Worm (Caenorhabditis elegans) whole organism, young adult: ENCODE measurements around the gene T07A9.15.

ENCODE experiments used
- B0035.1 ChIP-seq: sonication (generic microtip); optimal IDR thresholded peaks from 2 replicates; lab custom pipeline; 2016; ENCODE audit warnings: missing genetic modification characterization, mild to moderate bottlenecking, missing compliant biosample characterization, missing genotype, missing genetic modification reagents
- B0336.3 ChIP-seq: fragments of 200-800 bp; sonication (Bioruptor generic); IDR thresholded peaks from 2 replicates; pipeline ENCODE4 v1.3.6; 2022; ENCODE audit warnings: missing genetic modification characterization, missing compliant biosample characterization
- F22D6.2 ChIP-seq: sonication (generic microtip); optimal IDR thresholded peaks from 2 replicates; lab custom pipeline; 2016; ENCODE audit warnings: mild to moderate bottlenecking, missing genetic modification characterization, missing compliant biosample characterization
- F23B12.7 ChIP-seq: sonication (generic microtip); optimal IDR thresholded peaks from 2 replicates; lab custom pipeline; 2017; ENCODE audit warnings: missing genetic modification characterization, mild to moderate bottlenecking, missing compliant biosample characterization, antibody characterized with exemption, moderate library complexity; ENCODE audit not compliant: insufficient read depth
- F33H1.4 ChIP-seq: fragments of 200-800 bp; sonication (Bioruptor generic); IDR thresholded peaks from 2 replicates; pipeline ENCODE4 v1.3.6; 2022; ENCODE audit warnings: missing genetic modification reagents, missing genetic modification characterization, missing compliant biosample characterization
- F57C9.4 ChIP-seq: sonication (generic microtip); optimal IDR thresholded peaks from 2 replicates; lab custom pipeline; 2017; ENCODE audit warnings: mild to moderate bottlenecking, missing genetic modification characterization, missing compliant biosample characterization
- T07F8.4 ChIP-seq: sonication (generic microtip); optimal IDR thresholded peaks from 2 replicates; lab custom pipeline; 2016; ENCODE audit warnings: mild to moderate bottlenecking, missing genetic modification characterization, moderate library complexity, missing compliant biosample characterization
- Y56A3A.18 ChIP-seq: fragments of 200-800 bp; sonication (Bioruptor generic); IDR thresholded peaks from 2 replicates; pipeline ENCODE4 v1.3.6; 2022; ENCODE audit warnings: missing genetic modification reagents, missing genetic modification characterization, missing compliant biosample characterization
- Y79H2A.3 ChIP-seq: fragments of 200-800 bp; sonication (Bioruptor generic); conservative IDR thresholded peaks from 2 replicates; pipeline ENCODE4 v1.3.6; 2022; ENCODE audit warnings: missing genetic modification reagents, missing genetic modification characterization, missing compliant biosample characterization
- Y95B8A.8 ChIP-seq: fragments of 200-800 bp; sonication (Bioruptor generic); IDR thresholded peaks from 2 replicates; pipeline ENCODE4 v1.3.6; 2022; ENCODE audit warnings: missing genetic modification reagents, missing genetic modification characterization, missing compliant biosample characterization
- attf-3 ChIP-seq: fragments of 200-800 bp; sonication (Bioruptor generic); conservative IDR thresholded peaks from 2 replicates; pipeline ENCODE4 v1.3.6; 2022; ENCODE audit warnings: missing genetic modification reagents, missing genetic modification characterization, missing compliant biosample characterization
- attf-5 ChIP-seq: fragments of 200-800 bp; sonication (Bioruptor generic); optimal IDR thresholded peaks from 2 replicates; lab custom pipeline; 2018; ENCODE audit warnings: mild to moderate bottlenecking, missing genetic modification characterization, missing compliant biosample characterization
- bed-2 ChIP-seq: fragments of 200-800 bp; sonication (Bioruptor generic); IDR thresholded peaks from 2 replicates; pipeline ENCODE4 v1.3.6; 2022; ENCODE audit warnings: missing genetic modification reagents, missing genetic modification characterization, missing compliant biosample characterization
- ccch-3 ChIP-seq: fragments of 200-800 bp; sonication (Bioruptor generic); optimal IDR thresholded peaks from 2 replicates; lab custom pipeline; 2018; ENCODE audit warnings: mild to moderate bottlenecking, missing genetic modification characterization, missing compliant biosample characterization
- die-1 ChIP-seq: sonication (generic microtip); optimal IDR thresholded peaks from 2 replicates; lab custom pipeline; 2016; ENCODE audit warnings: missing genotype, mild to moderate bottlenecking, missing genetic modification characterization, missing compliant biosample characterization
- dpl-1 ChIP-seq: fragments of 150-350 bp; optimal IDR thresholded peaks from 2 replicates; lab custom pipeline; 2014; ENCODE audit warnings: missing biosample characterization, missing genetic modification reagents, missing genetic modification characterization
- efl-1 ChIP-seq: fragments of 150-350 bp; optimal IDR thresholded peaks from 2 replicates; lab custom pipeline; 2014; ENCODE audit warnings: missing biosample characterization, missing genetic modification reagents, missing genetic modification characterization
- ets-4 ChIP-seq: fragments of 200-800 bp; sonication (Bioruptor generic); optimal IDR thresholded peaks from 2 replicates; lab custom pipeline; 2018; ENCODE audit warnings: mild to moderate bottlenecking, missing genetic modification characterization, missing compliant biosample characterization
- hlh-12 ChIP-seq: sonication (generic microtip); optimal IDR thresholded peaks from 2 replicates; lab custom pipeline; 2016; ENCODE audit warnings: missing genetic modification characterization, missing compliant biosample characterization
- hmg-1.2 ChIP-seq: fragments of 200-800 bp; sonication (Bioruptor generic); IDR thresholded peaks from 2 replicates; pipeline ENCODE4 v1.3.6; 2022; ENCODE audit warnings: missing genetic modification reagents, missing genetic modification characterization, missing compliant biosample characterization
- hrde-1 ChIP-seq: sonication (generic microtip); optimal IDR thresholded peaks from 2 replicates; lab custom pipeline; 2016; ENCODE audit warnings: missing genetic modification characterization, mild to moderate bottlenecking, missing compliant biosample characterization, moderate library complexity, missing genotype, missing genetic modification reagents, borderline replicate concordance
- hsf-1 ChIP-seq: fragments of 200-800 bp; sonication (Bioruptor generic); IDR thresholded peaks from 2 replicates; pipeline ENCODE4 v1.3.6; 2022; ENCODE audit warnings: missing genetic modification reagents, missing genetic modification characterization, missing compliant biosample characterization
- lag-1 ChIP-seq: fragments of 200-800 bp; sonication (Bioruptor generic); IDR thresholded peaks from 2 replicates; pipeline ENCODE4 v1.3.6; 2022; ENCODE audit warnings: missing genetic modification reagents, missing genetic modification characterization, missing compliant biosample characterization
- let-607 ChIP-seq, 2 experiments: fragments of 200-800 bp in 1 of 2; sonication (Bioruptor generic) in 1 of 2; sonication (generic microtip) in 1 of 2; optimal IDR thresholded peaks; 2 replicates each; lab custom pipeline; 2016 to 2018; ENCODE audit warnings: mild to moderate bottlenecking in 2 of 2, missing compliant biosample characterization in 2 of 2, missing genetic modification characterization in 2 of 2, moderate library complexity in 2 of 2, missing genotype in 1 of 2
- lin-35 ChIP-seq, 3 experiments: fragments of 150-350 bp in 2 of 3; sonication (generic microtip) in 1 of 3; optimal IDR thresholded peaks; 2 replicates each; lab custom pipeline; 2014 to 2018; ENCODE audit warnings: missing biosample characterization in 3 of 3, missing genetic modification characterization in 3 of 3, missing genetic modification reagents in 3 of 3
- lin-40 ChIP-seq: sonication (generic microtip); optimal IDR thresholded peaks from 2 replicates; lab custom pipeline; 2016; ENCODE audit warnings: missing genetic modification characterization, mild to moderate bottlenecking, missing compliant biosample characterization, missing genotype, missing genetic modification reagents
- lsl-1 ChIP-seq: fragments of 200-800 bp; sonication (Bioruptor generic); optimal IDR thresholded peaks from 2 replicates; lab custom pipeline; 2018; ENCODE audit warnings: mild to moderate bottlenecking, missing genetic modification characterization, moderate library complexity, missing compliant biosample characterization
- madf-6 ChIP-seq: fragments of 200-800 bp; sonication (Bioruptor generic); IDR thresholded peaks from 2 replicates; pipeline ENCODE4 v1.3.6; 2022; ENCODE audit warnings: missing genetic modification reagents, missing genetic modification characterization, missing compliant biosample characterization
- mes-4 ChIP-seq: sonication (generic microtip); optimal IDR thresholded peaks from 2 replicates; lab custom pipeline; 2016; ENCODE audit warnings: missing genotype, missing genetic modification characterization, missing compliant biosample characterization
- nfyb-1 ChIP-seq: fragments of 200-800 bp; sonication (Bioruptor generic); IDR thresholded peaks from 2 replicates; pipeline ENCODE4 v1.3.6; 2022; ENCODE audit warnings: missing genetic modification reagents, missing genetic modification characterization, missing compliant biosample characterization
- nhr-179 ChIP-seq: sonication (generic microtip); optimal IDR thresholded peaks from 2 replicates; lab custom pipeline; 2016; ENCODE audit warnings: mild to moderate bottlenecking, missing genetic modification characterization, missing compliant biosample characterization
- nhr-80 ChIP-seq: sonication (generic microtip); optimal IDR thresholded peaks from 2 replicates; lab custom pipeline; 2016; ENCODE audit warnings: missing genetic modification characterization, missing compliant biosample characterization
- nhr-90 ChIP-seq: sonication (generic microtip); optimal IDR thresholded peaks from 2 replicates; lab custom pipeline; 2016; ENCODE audit warnings: missing genotype, mild to moderate bottlenecking, missing genetic modification characterization, missing compliant biosample characterization
- pbrm-1 ChIP-seq: fragments of 200-800 bp; sonication (Bioruptor generic); IDR thresholded peaks from 2 replicates; pipeline ENCODE4 v1.3.6; 2022; ENCODE audit warnings: missing genetic modification reagents, missing genetic modification characterization, missing compliant biosample characterization
- repo-1 ChIP-seq: sonication (generic microtip); optimal IDR thresholded peaks from 2 replicates; lab custom pipeline; 2017; ENCODE audit warnings: mild to moderate bottlenecking, missing genetic modification characterization, missing compliant biosample characterization
- rpc-1 ChIP-seq, 2 experiments: fragments of 150-350 bp in 1 of 2; sonication (generic microtip) in 1 of 2; optimal IDR thresholded peaks; 2 replicates each; lab custom pipeline; 2014 to 2018; ENCODE audit warnings: missing biosample characterization in 1 of 2, missing genetic modification characterization in 1 of 2, missing genetic modification reagents in 1 of 2, missing genotype in 1 of 2
- sdz-38 ChIP-seq: sonication (generic microtip); optimal IDR thresholded peaks from 2 replicates; lab custom pipeline; 2016; ENCODE audit warnings: missing genotype, missing genetic modification characterization, missing compliant biosample characterization
- snpc-1.3 ChIP-seq: sonication (generic microtip); optimal IDR thresholded peaks from 2 replicates; lab custom pipeline; 2017; ENCODE audit warnings: missing genetic modification characterization, mild to moderate bottlenecking, missing compliant biosample characterization, antibody characterized with exemption, moderate library complexity, missing genotype, missing genetic modification reagents; ENCODE audit not compliant: insufficient read depth
- snpc-3.4 ChIP-seq: sonication (generic microtip); optimal IDR thresholded peaks from 2 replicates; lab custom pipeline; 2017; ENCODE audit warnings: missing genetic modification characterization, mild to moderate bottlenecking, missing compliant biosample characterization, antibody characterized with exemption, moderate library complexity, missing genotype, missing genetic modification reagents
- snpc-4 ChIP-seq, 5 experiments: fragments of 150-350 bp in 1 of 5; sonication (generic microtip) in 4 of 5; optimal IDR thresholded peaks; 2 replicates each; lab custom pipeline; 2014 to 2018; ENCODE audit warnings: missing genetic modification characterization in 5 of 5, missing biosample characterization in 3 of 5, antibody characterized with exemption in 2 of 5, mild to moderate bottlenecking in 2 of 5, missing compliant biosample characterization in 2 of 5, missing genotype in 2 of 5, moderate library complexity in 2 of 5, missing genetic modification reagents in 1 of 5
- somi-1 ChIP-seq: fragments of 200-800 bp; sonication (Bioruptor generic); optimal IDR thresholded peaks from 2 replicates; lab custom pipeline; 2018; ENCODE audit warnings: mild to moderate bottlenecking, missing genetic modification characterization, missing compliant biosample characterization
- tbp1 ChIP-seq: fragments of 200-800 bp; sonication (Bioruptor generic); optimal IDR thresholded peaks from 2 replicates; lab custom pipeline; 2018; ENCODE audit warnings: mild to moderate bottlenecking, missing genetic modification characterization, missing compliant biosample characterization
- ztf-18 ChIP-seq: sonication (generic microtip); optimal IDR thresholded peaks from 2 replicates; lab custom pipeline; 2016; ENCODE audit warnings: missing genotype, mild to moderate bottlenecking, missing genetic modification characterization, missing compliant biosample characterization
- ztf-26 ChIP-seq: sonication (generic microtip); optimal IDR thresholded peaks from 2 replicates; lab custom pipeline; 2017; ENCODE audit warnings: missing genetic modification characterization, missing compliant biosample characterization
- ztf-28 ChIP-seq: fragments of 200-800 bp; sonication (Bioruptor generic); IDR thresholded peaks from 2 replicates; pipeline ENCODE4 v1.3.6; 2022; ENCODE audit warnings: missing genetic modification reagents, missing genetic modification characterization, missing compliant biosample characterization

The T07A9.15 gene

ce11 chrIV:383135-383731, 10.1 kb downstream of the T07A9.15 start, which contains the start of gene spl-1:
Gene spl-1 (minus strand): TSS chrIV:383185.
- no peak for TF ChIP-seq lin-35 (GFP tag; optimal IDR thresholded peaks at IDR 0.05; lab: Kevin White, UChicago)
- TF ChIP-seq F23B12.7 (tag; lab: Kevin White, UChicago): no peak
- peak; percentile 82 for TF ChIP-seq nhr-80 (tag; lab: Kevin White, UChicago)
- peak; percentile 51 for TF ChIP-seq attf-5 (GFP tag; lab: Kevin White, UChicago)
- 0 out of 2 replicates have a peak, but pooled peaks have one; percentile 26 for TF ChIP-seq pbrm-1
- TF ChIP-seq B0035.1 (tag; lab: Kevin White, UChicago): no peak
- peak; percentile 2 for TF ChIP-seq tbp1 (GFP tag; lab: Kevin White, UChicago)
- TF ChIP-seq Y95B8A.8 (GFP tag; lab: Robert Waterston, UW): no peak

ce11 chrIV:379605-380004, 13.7 kb downstream of the T07A9.15 start:
- TF ChIP-seq B0336.3 (GFP tag; lab: Robert Waterston, UW) (no peak), hsf-1 (GFP tag; lab: Robert Waterston, UW) (no peak), T07F8.4 (tag; lab: Kevin White, UChicago) (no peak), F57C9.4 (tag; lab: Kevin White, UChicago) (no peak), die-1 (tag; lab: Kevin White, UChicago) (no peak), efl-1 (GFP tag; lab: Kevin White, UChicago) (peak; percentile 91), hmg-1.2 (GFP tag; lab: Robert Waterston, UW) (no peak), madf-6 (GFP tag; lab: Robert Waterston, UW) (peak; percentile 67), snpc-1.3 (tag; lab: Kevin White, UChicago) (peak; percentile 37), nfyb-1 (no peak), attf-3 (no peak), lsl-1 (GFP tag; lab: Kevin White, UChicago) (peak; percentile 65), snpc-4 (GFP tag; optimal IDR thresholded peaks at IDR 0.05; lab: Kevin White, UChicago) (peak; percentile 2), snpc-4 (tag; optimal IDR thresholded peaks at IDR 0.05; lab: Kevin White, UChicago) (peak in 1 of 4 experiments; percentile 17), snpc-3.4 (tag; lab: Kevin White, UChicago) (no peak), mes-4 (tag; lab: Kevin White, UChicago) (no peak), sdz-38 (tag; lab: Kevin White, UChicago) (no peak), let-607 (tag; optimal IDR thresholded peaks at IDR 0.05; lab: Kevin White, UChicago) (no peak), ztf-26 (no peak), nhr-179 (no peak), F22D6.2 (no peak), Y56A3A.18 (no peak), lin-35 (GFP tag; optimal IDR thresholded peaks at IDR 0.05; lab: Kevin White, UChicago) (no peak), ztf-28 (no peak), lin-40 (tag; lab: Kevin White, UChicago) (no peak), somi-1 (GFP tag; lab: Kevin White, UChicago) (no peak), dpl-1 (GFP tag; lab: Kevin White, UChicago) (peak; percentile 53), ets-4 (GFP tag; lab: Kevin White, UChicago) (no peak), Y79H2A.3 (GFP tag; lab: Robert Waterston, UW) (no peak), hlh-12 (tag; lab: Kevin White, UChicago) (no peak), hrde-1 (tag; lab: Kevin White, UChicago) (no peak), ztf-18 (no peak), F33H1.4 (GFP tag; lab: Robert Waterston, UW) (peak; percentile 92), bed-2 (GFP tag; lab: Robert Waterston, UW) (no peak), repo-1 (tag; lab: Kevin White, UChicago) (no peak), ccch-3 (GFP tag; lab: Kevin White, UChicago) (no peak), tbp1 (GFP tag; lab: Kevin White, UChicago) (no peak), rpc-1 (optimal IDR thresholded peaks at IDR 0.05; lab: Kevin White, UChicago) (no peak), rpc-1 (tag; optimal IDR thresholded peaks at IDR 0.05; lab: Kevin White, UChicago) (no peak), lag-1 (GFP tag; lab: Robert Waterston, UW) (no peak), nhr-90 (tag; lab: Kevin White, UChicago) (no peak)
